Comparison of ENCODE assay signal across 1 fruit fly cellular context in the genomic region with DNA sequence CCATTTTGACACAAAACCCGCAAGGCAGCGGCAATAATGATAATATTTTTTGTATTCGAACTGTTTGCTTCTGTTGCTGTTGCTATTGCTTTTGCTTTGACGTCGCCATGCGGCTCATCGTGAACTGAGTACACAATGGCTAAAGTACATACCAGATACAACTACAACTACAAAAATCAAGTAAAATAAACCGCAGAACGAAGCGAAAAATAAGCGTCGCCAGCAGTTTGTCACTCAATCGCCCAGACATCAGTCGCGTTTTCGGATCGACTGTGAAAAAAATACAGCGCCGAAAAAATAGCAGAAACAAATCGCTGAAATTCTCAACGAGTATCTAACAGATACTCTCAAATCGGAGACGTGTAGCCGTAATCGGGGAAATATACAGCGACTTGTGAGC.
TF ChIP-seq lines count a peak whose summit lies in the region.

No protein-coding gene starts in this region.

TF ChIP-seq in whole organism, embryonic, 481 proteins besides CTCF, POLR2A, EP300 and RAD21 (continued from another document and continues in another):
- TF ChIP-seq CG18011 (GFP tag; optimal IDR thresholded peaks at IDR 0.05; lab: Kevin White, UChicago) (no peak), CG12744 (GFP tag; optimal IDR thresholded peaks at IDR 0.05; lab: Kevin White, UChicago) (peak; percentile 5), tio (GFP tag; optimal IDR thresholded peaks at IDR 0.05; lab: Kevin White, UChicago) (no peak), Adf1 (GFP tag; IDR thresholded peaks at IDR 0.05; lab: Robert Waterston, UW) (peak; percentile 26; the same call in 1 of the 2 replicates), CG30403 (GFP tag; optimal IDR thresholded peaks at IDR 0.05; lab: Kevin White, UChicago) (no peak), CG1647 (GFP tag; optimal IDR thresholded peaks at IDR 0.05; lab: Kevin White, UChicago) (no peak), Gsc (GFP tag; IDR thresholded peaks at IDR 0.05; lab: Robert Waterston, UW) (no peak), CG6813 (GFP tag; optimal IDR thresholded peaks at IDR 0.05; lab: Kevin White, UChicago) (peak; percentile 49), CG7839 (tag; optimal IDR thresholded peaks at IDR 0.05; lab: Kevin White, UChicago) (no peak), trem (tag; optimal IDR thresholded peaks at IDR 0.05; lab: Kevin White, UChicago) (no peak), CG12104 (GFP tag; optimal IDR thresholded peaks at IDR 0.05; lab: Kevin White, UChicago) (peak; percentile 17), ind (GFP tag; optimal IDR thresholded peaks at IDR 0.05; lab: Kevin White, UChicago) (no peak), Six4 (GFP tag; optimal IDR thresholded peaks at IDR 0.05; lab: Kevin White, UChicago) (no peak), luna (GFP tag; optimal IDR thresholded peaks at IDR 0.05; lab: Kevin White, UChicago) (no peak), CkIIα-i1 (GFP tag; IDR thresholded peaks at IDR 0.05; lab: Robert Waterston, UW) (no peak), Fer2 (tag; optimal IDR thresholded peaks at IDR 0.05; lab: Kevin White, UChicago) (peak; percentile 47), Antp (GFP tag; optimal IDR thresholded peaks at IDR 0.05; lab: Kevin White, UChicago) (no peak), CG6272 (GFP tag; IDR thresholded peaks at IDR 0.05; lab: Robert Waterston, UW) (no peak), Dll (GFP tag; IDR thresholded peaks at IDR 0.05; lab: Robert Waterston, UW; ENCODE audit: partially characterized antibody) (no peak), Elba2 (GFP tag; optimal IDR thresholded peaks at IDR 0.05; lab: Kevin White, UChicago) (no peak), stwl (tag; optimal IDR thresholded peaks at IDR 0.05; lab: Kevin White, UChicago) (no peak), gce (GFP tag; IDR thresholded peaks at IDR 0.05; lab: Robert Waterston, UW) (no peak), CG2678 (tag; optimal IDR thresholded peaks at IDR 0.05; lab: Kevin White, UChicago) (peak; percentile 49), CG32767 (GFP tag; IDR thresholded peaks at IDR 0.05; lab: Robert Waterston, UW) (no peak), tap (tag; optimal IDR thresholded peaks at IDR 0.05; lab: Kevin White, UChicago) (no peak), BtbVII (GFP tag; optimal IDR thresholded peaks at IDR 0.05; lab: Kevin White, UChicago) (peak; percentile 55), CG8359 (GFP tag; optimal IDR thresholded peaks at IDR 0.05; lab: Kevin White, UChicago; ENCODE audit: borderline replicate concordance) (no peak), CG13624 (GFP tag; optimal IDR thresholded peaks at IDR 0.05; lab: Kevin White, UChicago) (peak; percentile 28), psq (GFP tag; optimal IDR thresholded peaks at IDR 0.05; lab: Kevin White, UChicago) (no peak), Stat92E (GFP tag; optimal IDR thresholded peaks at IDR 0.05; lab: Kevin White, UChicago) (no peak), Tbp (GFP tag; optimal IDR thresholded peaks at IDR 0.05; lab: Kevin White, UChicago) (no peak), Hmx (GFP tag; optimal IDR thresholded peaks at IDR 0.05; lab: Kevin White, UChicago) (no peak), Xbp1 (GFP tag; optimal IDR thresholded peaks at IDR 0.05; lab: Kevin White, UChicago) (no peak), danr (GFP tag; IDR thresholded peaks at IDR 0.05; lab: Robert Waterston, UW) (no peak), Hand (GFP tag; optimal IDR thresholded peaks at IDR 0.05; lab: Kevin White, UChicago) (no peak), Dp (GFP tag; optimal IDR thresholded peaks at IDR 0.05; lab: Kevin White, UChicago) (no peak), ewg (GFP tag; optimal IDR thresholded peaks at IDR 0.05; lab: Kevin White, UChicago) (no peak), CG15601 (tag; optimal IDR thresholded peaks at IDR 0.05; lab: Kevin White, UChicago) (no peak), HLHmδ (GFP tag; optimal IDR thresholded peaks at IDR 0.05; lab: Kevin White, UChicago) (no peak), abd-A (tag; optimal IDR thresholded peaks at IDR 0.05; lab: Kevin White, UChicago) (no peak), CG30020 (tag; optimal IDR thresholded peaks at IDR 0.05; lab: Kevin White, UChicago) (no peak), salm (tag; optimal IDR thresholded peaks at IDR 0.05; lab: Kevin White, UChicago) (no peak), Dad (GFP tag; optimal IDR thresholded peaks at IDR 0.05; lab: Kevin White, UChicago) (no peak), br (optimal IDR thresholded peaks at IDR 0.05; lab: Kevin White, UChicago) (no peak), CG10267 (tag; optimal IDR thresholded peaks at IDR 0.05; lab: Kevin White, UChicago) (no peak), CG1832 (GFP tag; optimal IDR thresholded peaks at IDR 0.05; lab: Kevin White, UChicago) (no peak), CG8944 (GFP tag; optimal IDR thresholded peaks at IDR 0.05; lab: Kevin White, UChicago) (no peak), Rfx (GFP tag; IDR thresholded peaks at IDR 0.05; lab: Robert Waterston, UW) (peak; percentile 52; the same call in 1 of the 2 replicates), ci (GFP tag; IDR thresholded peaks at IDR 0.05; lab: Robert Waterston, UW) (0 out of 3 replicates have a peak, but pooled peaks have one; percentile 25), CG7271 (tag; optimal IDR thresholded peaks at IDR 0.05; lab: Kevin White, UChicago) (no peak), CG11696 (GFP tag; IDR thresholded peaks at IDR 0.05; lab: Robert Waterston, UW) (peak; percentile 29; the same call in 1 of the 2 replicates), Poxn (GFP tag; IDR thresholded peaks at IDR 0.05; lab: Robert Waterston, UW) (no peak), cwo (GFP tag; optimal IDR thresholded peaks at IDR 0.05; lab: Kevin White, UChicago) (no peak), sqz (GFP tag; optimal IDR thresholded peaks at IDR 0.05; lab: Kevin White, UChicago) (peak; percentile 6), CG31365 (tag; optimal IDR thresholded peaks at IDR 0.05; lab: Kevin White, UChicago) (no peak), E2f2 (GFP tag; IDR thresholded peaks at IDR 0.05; lab: Robert Waterston, UW) (no peak), ac (GFP tag; optimal IDR thresholded peaks at IDR 0.05; lab: Kevin White, UChicago) (no peak), dimm (GFP tag; IDR thresholded peaks at IDR 0.05; lab: Robert Waterston, UW) (no peak), Hr3 (GFP tag; optimal IDR thresholded peaks at IDR 0.05; lab: Kevin White, UChicago) (no peak), da (GFP tag; optimal IDR thresholded peaks at IDR 0.05; lab: Kevin White, UChicago) (no peak), Lim3 (GFP tag; IDR thresholded peaks at IDR 0.05; lab: Robert Waterston, UW) (no peak), CG18476 (GFP tag; optimal IDR thresholded peaks at IDR 0.05; lab: Kevin White, UChicago) (no peak), CG17802 (tag; optimal IDR thresholded peaks at IDR 0.05; lab: Kevin White, UChicago) (no peak), CG30431 (GFP tag; optimal IDR thresholded peaks at IDR 0.05; lab: Kevin White, UChicago) (no peak), CG18262 (tag; optimal IDR thresholded peaks at IDR 0.05; lab: Kevin White, UChicago) (no peak), tx (GFP tag; optimal IDR thresholded peaks at IDR 0.05; lab: Kevin White, UChicago) (no peak), CG9797 (GFP tag; optimal IDR thresholded peaks at IDR 0.05; lab: Kevin White, UChicago) (no peak), CG2202 (tag; optimal IDR thresholded peaks at IDR 0.05; lab: Kevin White, UChicago) (no peak), nau (GFP tag; optimal IDR thresholded peaks at IDR 0.05; lab: Kevin White, UChicago) (peak; percentile 3), CG3995 (GFP tag; optimal IDR thresholded peaks at IDR 0.05; lab: Kevin White, UChicago) (peak; percentile 7), Trl (optimal IDR thresholded peaks at IDR 0.05; lab: Kevin White, UChicago) (no peak), Trl (GFP tag; optimal IDR thresholded peaks at IDR 0.05; lab: Kevin White, UChicago) (peak; percentile 18), kah (GFP tag; optimal IDR thresholded peaks at IDR 0.05; lab: Kevin White, UChicago) (no peak), NfI (GFP tag; optimal IDR thresholded peaks at IDR 0.05; lab: Kevin White, UChicago) (no peak), vfl (GFP tag; optimal IDR thresholded peaks at IDR 0.05; lab: Kevin White, UChicago) (no peak), CG14441 (GFP tag; IDR thresholded peaks at IDR 0.05; lab: Robert Waterston, UW) (no peak; the same call in 1 of the 2 replicates), chn (GFP tag; optimal IDR thresholded peaks at IDR 0.05; lab: Kevin White, UChicago) (no peak), Atf3 (GFP tag; optimal IDR thresholded peaks at IDR 0.05; lab: Kevin White, UChicago) (no peak), CG18619 (GFP tag; optimal IDR thresholded peaks at IDR 0.05; lab: Kevin White, UChicago) (no peak), ERR (GFP tag; optimal IDR thresholded peaks at IDR 0.05; lab: Kevin White, UChicago) (no peak), Atf6 (GFP tag; IDR thresholded peaks at IDR 0.05; lab: Robert Waterston, UW) (peak; percentile 76), yki (optimal IDR thresholded peaks at IDR 0.05; lab: Kevin White, UChicago) (no peak), CG4424 (GFP tag; optimal IDR thresholded peaks at IDR 0.05; lab: Kevin White, UChicago) (no peak), tin (GFP tag; optimal IDR thresholded peaks at IDR 0.05; lab: Kevin White, UChicago) (no peak), CG1602 (GFP tag; optimal IDR thresholded peaks at IDR 0.05; lab: Kevin White, UChicago) (no peak), CG2120 (GFP tag; optimal IDR thresholded peaks at IDR 0.05; lab: Kevin White, UChicago) (peak; percentile 52), CG6175 (GFP tag; IDR thresholded peaks at IDR 0.05; lab: Robert Waterston, UW) (no peak), C15 (GFP tag; IDR thresholded peaks at IDR 0.05; lab: Robert Waterston, UW) (no peak), CG33213 (GFP tag; optimal IDR thresholded peaks at IDR 0.05; lab: Kevin White, UChicago) (peak; percentile 1), HmgZ (tag; optimal IDR thresholded peaks at IDR 0.05; lab: Kevin White, UChicago) (peak; percentile 14), dati (GFP tag; IDR thresholded peaks at IDR 0.05; lab: Robert Waterston, UW) (no peak), otp (GFP tag; IDR thresholded peaks at IDR 0.05; lab: Robert Waterston, UW) (no peak), CG14860 (GFP tag; IDR thresholded peaks at IDR 0.05; lab: Robert Waterston, UW; ENCODE audit: partially characterized antibody) (no peak), ro (GFP tag; IDR thresholded peaks at IDR 0.05; lab: Robert Waterston, UW) (no peak), Sox100B (GFP tag; optimal IDR thresholded peaks at IDR 0.05; lab: Kevin White, UChicago) (peak; percentile 2), CG11695 (GFP tag; IDR thresholded peaks at IDR 0.05; lab: Robert Waterston, UW) (peak; percentile 25; the same call in 1 of the 3 replicates), slou (GFP tag; optimal IDR thresholded peaks at IDR 0.05; lab: Kevin White, UChicago) (no peak), CG7963 (GFP tag; IDR thresholded peaks at IDR 0.05; lab: Robert Waterston, UW; ENCODE audit: partially characterized antibody) (no peak), slp2 (GFP tag; optimal IDR thresholded peaks at IDR 0.05; lab: Kevin White, UChicago) (no peak), CHES-1-like (GFP tag; optimal IDR thresholded peaks at IDR 0.05; lab: Kevin White, UChicago) (no peak), run (tag; optimal IDR thresholded peaks at IDR 0.05; lab: Kevin White, UChicago) (no peak), CG17385 (GFP tag; optimal IDR thresholded peaks at IDR 0.05; lab: Kevin White, UChicago) (peak; percentile 17), vnd (GFP tag; IDR thresholded peaks at IDR 0.05; lab: Robert Waterston, UW; ENCODE audit: partially characterized antibody) (no peak), Hey (tag; optimal IDR thresholded peaks at IDR 0.05; lab: Kevin White, UChicago) (peak; percentile 36), CG12299 (tag; optimal IDR thresholded peaks at IDR 0.05; lab: Kevin White, UChicago) (no peak), inv (GFP tag; IDR thresholded peaks at IDR 0.05; lab: Robert Waterston, UW; ENCODE audit: partially characterized antibody) (no peak), CG17361 (GFP tag; IDR thresholded peaks at IDR 0.05; lab: Robert Waterston, UW) (no peak), sima (GFP tag; optimal IDR thresholded peaks at IDR 0.05; lab: Kevin White, UChicago) (no peak), CG34224 (GFP tag; IDR thresholded peaks at IDR 0.05; lab: Robert Waterston, UW; ENCODE audit: partially characterized antibody) (no peak), CG1529 (GFP tag; optimal IDR thresholded peaks at IDR 0.05; lab: Kevin White, UChicago) (no peak), Doc3 (GFP tag; IDR thresholded peaks at IDR 0.05; lab: Robert Waterston, UW; ENCODE audit: partially characterized antibody) (no peak), CG17829 (tag; optimal IDR thresholded peaks at IDR 0.05; lab: Kevin White, UChicago) (no peak), Chrac-16 (GFP tag; optimal IDR thresholded peaks at IDR 0.05; lab: Kevin White, UChicago) (no peak), tgo (GFP tag; IDR thresholded peaks at IDR 0.05; lab: Robert Waterston, UW) (no peak), bowl (GFP tag; IDR thresholded peaks at IDR 0.05; lab: Robert Waterston, UW) (no peak), CG4404 (GFP tag; IDR thresholded peaks at IDR 0.05; lab: Robert Waterston, UW) (no peak), HLH3B (GFP tag; IDR thresholded peaks at IDR 0.05; lab: Robert Waterston, UW) (peak; percentile 36; the same call in 1 of the 2 replicates), kni (GFP tag; optimal IDR thresholded peaks at IDR 0.05; lab: Kevin White, UChicago) (peak; percentile 11), CG10366 (GFP tag; IDR thresholded peaks at IDR 0.05; lab: Robert Waterston, UW) (no peak), Ssrp (tag; optimal IDR thresholded peaks at IDR 0.05; lab: Kevin White, UChicago) (no peak), Hmr (GFP tag; optimal IDR thresholded peaks at IDR 0.05; lab: Kevin White, UChicago) (peak; percentile 64), zf30C (GFP tag; optimal IDR thresholded peaks at IDR 0.05; lab: Kevin White, UChicago) (no peak), wor (GFP tag; IDR thresholded peaks at IDR 0.05; lab: Robert Waterston, UW) (no peak), scrt (GFP tag; optimal IDR thresholded peaks at IDR 0.05; lab: Kevin White, UChicago) (no peak), Dip3 (GFP tag; optimal IDR thresholded peaks at IDR 0.05; lab: Kevin White, UChicago) (no peak), CG8281 (tag; optimal IDR thresholded peaks at IDR 0.05; lab: Kevin White, UChicago) (no peak), Bteb2 (GFP tag; optimal IDR thresholded peaks at IDR 0.05; lab: Kevin White, UChicago) (no peak), CG9727 (GFP tag; optimal IDR thresholded peaks at IDR 0.05; lab: Kevin White, UChicago) (no peak), CG14667 (GFP tag; IDR thresholded peaks at IDR 0.05; lab: Robert Waterston, UW) (no peak), lilli (GFP tag; optimal IDR thresholded peaks at IDR 0.05; lab: Kevin White, UChicago) (no peak), CG10431 (GFP tag; optimal IDR thresholded peaks at IDR 0.05; lab: Kevin White, UChicago) (no peak), unpg (GFP tag; optimal IDR thresholded peaks at IDR 0.05; lab: Kevin White, UChicago) (peak; percentile 5), Asciz (GFP tag; optimal IDR thresholded peaks at IDR 0.05; lab: Kevin White, UChicago) (peak; percentile 1)
